Worm (Caenorhabditis elegans) whole organism, midembryonic: ENCODE data around the gene alkb-8.

Experiments
- T22C8.4 ChIP-seq: fragments of 200-800 bp; sonication (Bioruptor generic); IDR thresholded peaks from 2 replicates; pipeline ENCODE4 v1.3.6; 2022; ENCODE audit warnings: missing genetic modification characterization, missing compliant biosample characterization
- cog-1 ChIP-seq: sonication (generic microtip); optimal IDR thresholded peaks from 2 replicates; lab custom pipeline; 2016; ENCODE audit warnings: missing genetic modification characterization, missing compliant biosample characterization
- flt-1 ChIP-seq: fragments of 200-800 bp; sonication (Bioruptor generic); IDR thresholded peaks from 2 replicates; pipeline ENCODE4 v1.3.6; 2022; ENCODE audit warnings: missing genetic modification characterization, missing compliant biosample characterization
- klf-2 ChIP-seq: fragments of 200-800 bp; sonication (Bioruptor generic); conservative IDR thresholded peaks from 2 replicates; pipeline ENCODE4 v1.3.6; 2022; ENCODE audit warnings: missing genetic modification reagents, missing genetic modification characterization, missing compliant biosample characterization
- med-1 ChIP-seq: sonication (generic microtip); optimal IDR thresholded peaks from 2 replicates; lab custom pipeline; 2017; ENCODE audit warnings: missing genetic modification characterization, mild to moderate bottlenecking, missing compliant biosample characterization, antibody characterized with exemption, missing genetic modification reagents; ENCODE audit not compliant: insufficient read depth
- ref-1 ChIP-seq: fragments of 200-800 bp; sonication (Bioruptor generic); conservative IDR thresholded peaks from 2 replicates; pipeline ENCODE4 v1.3.6; 2022; ENCODE audit warnings: missing genetic modification reagents, missing genetic modification characterization, missing compliant biosample characterization
- tab-1 ChIP-seq: fragments of 200-800 bp; sonication (Bioruptor generic); IDR thresholded peaks from 2 replicates; pipeline ENCODE4 v1.3.6; 2022; ENCODE audit warnings: missing genetic modification characterization, missing compliant biosample characterization
- ztf-23 ChIP-seq: fragments of 200-800 bp; sonication (Bioruptor generic); IDR thresholded peaks from 2 replicates; pipeline ENCODE4 v1.3.6; 2022; ENCODE audit warnings: missing genetic modification reagents, missing genetic modification characterization, missing compliant biosample characterization
- ztf-29 ChIP-seq: fragments of 200-800 bp; sonication (Bioruptor generic); IDR thresholded peaks from 2 replicates; pipeline ENCODE4 v1.3.6; 2022; ENCODE audit warnings: missing genetic modification reagents, missing genetic modification characterization, missing compliant biosample characterization

The alkb-8 gene

ce11 chrIII:3704967-3705366 is 4.2 kb upstream of the alkb-8 start, which contains the start of gene wdr-5.1:
Gene wdr-5.1, plus strand, starts transcription at chrIII:3705285.
- no peak for TF ChIP-seq cog-1 (tag; lab: Kevin White, UChicago)
- TF ChIP-seq ref-1 (GFP tag; lab: Robert Waterston, UW): no peak
- TF ChIP-seq flt-1 (GFP tag; lab: Robert Waterston, UW): no peak

- TF ChIP-seq ztf-29 (GFP tag; lab: Robert Waterston, UW) (no peak), T22C8.4 (GFP tag; lab: Robert Waterston, UW) (no peak), tab-1 (GFP tag; lab: Robert Waterston, UW) (no peak), ztf-23 (no peak), cog-1 (tag; lab: Kevin White, UChicago) (no peak), med-1 (GFP tag; lab: Kevin White, UChicago) (no peak), klf-2 (no peak), flt-1 (GFP tag; lab: Robert Waterston, UW) (no peak), ref-1 (GFP tag; lab: Robert Waterston, UW) (no peak)
Measured at ce11 chrIII:3706586-3706985, 2.5 kb upstream of the alkb-8 start, which contains the start of gene dph-1. Gene dph-1, plus strand, starts transcription at chrIII:3706886.

- TF ChIP-seq T22C8.4 (GFP tag; lab: Robert Waterston, UW): no peak
- TF ChIP-seq med-1 (GFP tag; lab: Kevin White, UChicago): no peak
- no peak for TF ChIP-seq tab-1 (GFP tag; lab: Robert Waterston, UW)
- no peak for TF ChIP-seq ztf-29 (GFP tag; lab: Robert Waterston, UW)
- no peak for TF ChIP-seq flt-1 (GFP tag; lab: Robert Waterston, UW)
- TF ChIP-seq ref-1 (GFP tag; lab: Robert Waterston, UW): no peak
- TF ChIP-seq ztf-23: no peak
- TF ChIP-seq cog-1 (tag; lab: Kevin White, UChicago): no peak
- TF ChIP-seq klf-2: no peak
Measured at ce11 chrIII:3713163-3713562, 4.0 kb downstream of the alkb-8 start, which contains the start of gene nrde-1. Gene nrde-1, plus strand, starts transcription at chrIII:3713463.

- TF ChIP-seq T22C8.4 (GFP tag; lab: Robert Waterston, UW): no peak
- TF ChIP-seq cog-1 (tag; lab: Kevin White, UChicago): peak; percentile 24
- TF ChIP-seq tab-1 (GFP tag; lab: Robert Waterston, UW): no peak
- TF ChIP-seq med-1 (GFP tag; lab: Kevin White, UChicago): no peak
- TF ChIP-seq flt-1 (GFP tag; lab: Robert Waterston, UW): no peak
- 0 out of 2 replicates have a peak, but pooled peaks have one; percentile 51 for TF ChIP-seq klf-2
- TF ChIP-seq ztf-29 (GFP tag; lab: Robert Waterston, UW): no peak
- TF ChIP-seq ref-1 (GFP tag; lab: Robert Waterston, UW): no peak
- TF ChIP-seq ztf-23: 0 out of 2 replicates have a peak, but pooled peaks have one; percentile 32
Measured at ce11 chrIII:3716073-3716659, 7.0 kb downstream of the alkb-8 start.

- TF ChIP-seq ztf-29 (GFP tag; lab: Robert Waterston, UW): no peak
- TF ChIP-seq klf-2: no peak
- no peak for TF ChIP-seq T22C8.4 (GFP tag; lab: Robert Waterston, UW)
- TF ChIP-seq flt-1 (GFP tag; lab: Robert Waterston, UW): no peak
- TF ChIP-seq cog-1 (tag; lab: Kevin White, UChicago): no peak
- TF ChIP-seq tab-1 (GFP tag; lab: Robert Waterston, UW): no peak
- no peak for TF ChIP-seq ref-1 (GFP tag; lab: Robert Waterston, UW)
- TF ChIP-seq ztf-23: no peak
- no peak for TF ChIP-seq med-1 (GFP tag; lab: Kevin White, UChicago)
Measured at ce11 chrIII:3719564-3719963, 10.4 kb downstream of the alkb-8 start, which contains the start of gene C14B1.8. Gene C14B1.8, minus strand, starts transcription at chrIII:3719680.

ce11 chrIII:3723726-3724125 is 14.6 kb downstream of the alkb-8 start:
- TF ChIP-seq tab-1 (GFP tag; lab: Robert Waterston, UW) (no peak), ref-1 (GFP tag; lab: Robert Waterston, UW) (no peak), flt-1 (GFP tag; lab: Robert Waterston, UW) (no peak), ztf-23 (no peak), T22C8.4 (GFP tag; lab: Robert Waterston, UW) (no peak), cog-1 (tag; lab: Kevin White, UChicago) (no peak), ztf-29 (GFP tag; lab: Robert Waterston, UW) (no peak), klf-2 (no peak), med-1 (GFP tag; lab: Kevin White, UChicago) (no peak)

- TF ChIP-seq klf-2: no peak
- TF ChIP-seq med-1 (GFP tag; lab: Kevin White, UChicago): no peak
- no peak for TF ChIP-seq cog-1 (tag; lab: Kevin White, UChicago)
- TF ChIP-seq ztf-29 (GFP tag; lab: Robert Waterston, UW): no peak
- TF ChIP-seq ref-1 (GFP tag; lab: Robert Waterston, UW): no peak
- TF ChIP-seq flt-1 (GFP tag; lab: Robert Waterston, UW): no peak
- no peak for TF ChIP-seq T22C8.4 (GFP tag; lab: Robert Waterston, UW)
- TF ChIP-seq tab-1 (GFP tag; lab: Robert Waterston, UW): no peak
- no peak for TF ChIP-seq ztf-23
Measured at ce11 chrIII:3724880-3725279, 15.8 kb downstream of the alkb-8 start, which contains the start of gene C14B1.12. Gene C14B1.12, minus strand, starts transcription at chrIII:3724980.

ce11 chrIII:3726443-3726842 is 17.3 kb downstream of the alkb-8 start, which contains the start of gene gldi-5:
Gene gldi-5, minus strand, starts transcription at chrIII:3726500.
- no peak for TF ChIP-seq med-1 (GFP tag; lab: Kevin White, UChicago)
- no peak for TF ChIP-seq ztf-23
- TF ChIP-seq T22C8.4 (GFP tag; lab: Robert Waterston, UW): no peak
- TF ChIP-seq ztf-29 (GFP tag; lab: Robert Waterston, UW): no peak
- no peak for TF ChIP-seq tab-1 (GFP tag; lab: Robert Waterston, UW)
- no peak for TF ChIP-seq cog-1 (tag; lab: Kevin White, UChicago)
- TF ChIP-seq ref-1 (GFP tag; lab: Robert Waterston, UW): no peak
- TF ChIP-seq flt-1 (GFP tag; lab: Robert Waterston, UW): no peak
- TF ChIP-seq klf-2: no peak

- TF ChIP-seq med-1 (GFP tag; lab: Kevin White, UChicago) (no peak), ztf-23 (no peak), tab-1 (GFP tag; lab: Robert Waterston, UW) (no peak), ref-1 (GFP tag; lab: Robert Waterston, UW) (no peak), klf-2 (no peak), T22C8.4 (GFP tag; lab: Robert Waterston, UW) (no peak), flt-1 (GFP tag; lab: Robert Waterston, UW) (no peak), cog-1 (tag; lab: Kevin White, UChicago) (no peak), ztf-29 (GFP tag; lab: Robert Waterston, UW) (no peak)
Measured at ce11 chrIII:3729520-3729919, 20.4 kb downstream of the alkb-8 start, which contains the start of gene F34D10.9. Gene F34D10.9, minus strand, starts transcription at chrIII:3729620.
